Fruit fly (Drosophila melanogaster) whole organism, embryonic: Measurements from ENCODE around the gene Zasp66.

Experiments used
- Atf-2 ChIP-seq: fragments of 200-800 bp; sonication (Bioruptor generic); optimal IDR thresholded peaks from 2 replicates; lab custom pipeline; 2016; ENCODE audit warnings: missing biosample characterization, missing genetic modification characterization
- CG11723 ChIP-seq: fragments of 200-800 bp; sonication (Bioruptor generic); optimal IDR thresholded peaks from 2 replicates; lab custom pipeline; 2017; ENCODE audit warnings: missing biosample characterization, mild to moderate bottlenecking, missing genetic modification characterization
- CG12071 ChIP-seq: fragments of 200-800 bp; sonication (Bioruptor generic); optimal IDR thresholded peaks from 3 replicates; lab custom pipeline; 2018; ENCODE audit warnings: missing biosample characterization, mild to moderate bottlenecking, missing genetic modification characterization
- CG13624 ChIP-seq: fragments of 200-800 bp; sonication (Bioruptor generic); optimal IDR thresholded peaks from 2 replicates; lab custom pipeline; 2016; ENCODE audit warnings: missing biosample characterization, missing genetic modification characterization
- CG17829 ChIP-seq: fragments of 200-800 bp; optimal IDR thresholded peaks from 2 replicates; lab custom pipeline; 2019; ENCODE audit warnings: missing biosample characterization, mild to moderate bottlenecking, missing genetic modification characterization, moderate library complexity
- CG2129 ChIP-seq: fragments of 200-800 bp; sonication (Bioruptor generic); IDR thresholded peaks from 2 replicates; pipeline ENCODE4 v1.3.6; 2022; ENCODE audit warnings: missing biosample characterization, missing genetic modification characterization; ENCODE audit not compliant: partially characterized antibody
- CG34422 ChIP-seq: fragments of 200-800 bp; sonication (Bioruptor generic); IDR thresholded peaks from 3 replicates; pipeline ENCODE4 v1.3.6; 2022; ENCODE audit warnings: missing biosample characterization, missing genetic modification characterization
- CG3726 ChIP-seq: fragments of 200-800 bp; sonication (Bioruptor generic); IDR thresholded peaks from 3 replicates; pipeline ENCODE4, ENCODE4 v1.3.6; 2022; ENCODE audit warnings: missing biosample characterization, missing genetic modification characterization
- CG3847 ChIP-seq: fragments of 200-800 bp; sonication (Bioruptor generic); IDR thresholded peaks from 2 replicates; pipeline ENCODE4 v1.3.6; 2022; ENCODE audit warnings: missing biosample characterization, missing genetic modification characterization
- CG7372 ChIP-seq: fragments of 200-800 bp; sonication (Bioruptor generic); IDR thresholded peaks from 2 replicates; pipeline ENCODE4 v1.3.6; 2022; ENCODE audit warnings: missing biosample characterization, missing genetic modification characterization
- CG9817 ChIP-seq: fragments of 200-800 bp; sonication (Bioruptor generic); optimal IDR thresholded peaks from 2 replicates; lab custom pipeline; 2018; ENCODE audit warnings: missing biosample characterization, mild to moderate bottlenecking, missing genetic modification characterization, moderate library complexity
- CTCF ChIP-seq: fragments of 200-800 bp; sonication (Bioruptor generic); optimal IDR thresholded peaks from 2 replicates; lab custom pipeline; 2017; ENCODE audit warnings: missing biosample characterization, mild to moderate bottlenecking, missing genetic modification characterization, moderate library complexity
- D19B ChIP-seq: fragments of 200-800 bp; sonication (Bioruptor generic); optimal IDR thresholded peaks from 2 replicates; lab custom pipeline; 2017; ENCODE audit warnings: missing biosample characterization, mild to moderate bottlenecking, missing genetic modification characterization
- Dad ChIP-seq: fragments of 200-800 bp; sonication (Bioruptor generic); optimal IDR thresholded peaks from 3 replicates; lab custom pipeline; 2016; ENCODE audit warnings: missing biosample characterization, missing genetic modification characterization
- Dref ChIP-seq: fragments of 200-800 bp; sonication (Bioruptor generic); IDR thresholded peaks from 2 replicates; pipeline ENCODE4 v1.3.6; 2022; ENCODE audit warnings: missing biosample characterization, missing genetic modification characterization
- Hmr ChIP-seq: fragments of 200-800 bp; sonication (Bioruptor generic); optimal IDR thresholded peaks from 3 replicates; lab custom pipeline; 2017; ENCODE audit warnings: mild to moderate bottlenecking, missing biosample characterization, missing genetic modification reagents, missing genetic modification characterization
- Hsf ChIP-seq: fragments of 200-800 bp; sonication (Bioruptor generic); optimal IDR thresholded peaks from 3 replicates; lab custom pipeline; 2016; ENCODE audit warnings: missing biosample characterization, missing genetic modification characterization
- Lim3 ChIP-seq: fragments of 200-800 bp; sonication (Bioruptor generic); IDR thresholded peaks from 2 replicates; pipeline ENCODE4 v1.3.6; 2022; ENCODE audit warnings: missing biosample characterization, missing genetic modification characterization
- MBD-R2 ChIP-seq: fragments of 200-800 bp; sonication (Bioruptor generic); IDR thresholded peaks from 2 replicates; pipeline ENCODE4 v1.3.6; 2022; ENCODE audit warnings: missing biosample characterization, missing genetic modification characterization
- NC2α ChIP-seq: fragments of 200-800 bp; sonication (Bioruptor generic); optimal IDR thresholded peaks from 2 replicates; lab custom pipeline; 2016; ENCODE audit warnings: missing biosample characterization, missing genetic modification characterization
- NfI ChIP-seq: fragments of 200-800 bp; sonication (Bioruptor generic); optimal IDR thresholded peaks from 3 replicates; lab custom pipeline; 2018; ENCODE audit warnings: missing biosample characterization, mild to moderate bottlenecking, missing genetic modification characterization, moderate library complexity
- Rx ChIP-seq: fragments of 200-800 bp; sonication (Bioruptor generic); IDR thresholded peaks from 2 replicates; pipeline ENCODE4 v1.3.6; 2022; ENCODE audit warnings: missing biosample characterization, missing genetic modification characterization
- Spps ChIP-seq: fragments of 200-800 bp; sonication (Bioruptor generic); optimal IDR thresholded peaks from 2 replicates; lab custom pipeline; 2018; ENCODE audit warnings: missing biosample characterization, mild to moderate bottlenecking, missing genetic modification characterization
- Ssrp ChIP-seq: fragments of 200-800 bp; sonication (Bioruptor generic); optimal IDR thresholded peaks from 2 replicates; lab custom pipeline; 2018; ENCODE audit warnings: missing biosample characterization, mild to moderate bottlenecking, missing genetic modification characterization, moderate library complexity
- Trl ChIP-seq, 3 experiments: fragments of >200 bp in 2 of 3; fragments of 200-800 bp in 1 of 3; sonication (Bioruptor generic) in 1 of 3; optimal IDR thresholded peaks; 2 replicates in 1 of 3; 3 replicates in 2 of 3; lab custom pipeline; 2016 to 2017; ENCODE audit warnings: missing biosample characterization in 1 of 3, missing genetic modification characterization in 1 of 3
- ab ChIP-seq: fragments of 200-800 bp; sonication (Bioruptor generic); optimal IDR thresholded peaks from 2 replicates; lab custom pipeline; 2016; ENCODE audit warnings: missing biosample characterization, missing genetic modification characterization
- aop ChIP-seq: fragments of 200-800 bp; sonication (Bioruptor generic); IDR thresholded peaks from 2 replicates; pipeline ENCODE4 v1.3.6; 2022; ENCODE audit warnings: missing biosample characterization, missing genetic modification characterization
- cwo ChIP-seq: fragments of 200-800 bp; sonication (Bioruptor generic); optimal IDR thresholded peaks from 3 replicates; lab custom pipeline; 2017; ENCODE audit warnings: missing biosample characterization, missing genetic modification characterization, mild to moderate bottlenecking, moderate library complexity, missing genetic modification reagents
- dati ChIP-seq: fragments of 200-800 bp; sonication (Bioruptor generic); IDR thresholded peaks from 2 replicates; pipeline ENCODE4 v1.3.6; 2022; ENCODE audit warnings: missing biosample characterization, missing genetic modification characterization
- dmrt99B ChIP-seq: fragments of 200-800 bp; sonication (Bioruptor generic); optimal IDR thresholded peaks from 2 replicates; lab custom pipeline; 2018; ENCODE audit warnings: missing biosample characterization, mild to moderate bottlenecking, missing genetic modification characterization, moderate library complexity
- en ChIP-seq: fragments of 200-800 bp; sonication (Bioruptor generic); optimal IDR thresholded peaks from 2 replicates; lab custom pipeline; 2016; ENCODE audit warnings: missing biosample characterization, missing genetic modification characterization
- eve ChIP-seq, 2 experiments: fragments of >200 bp; optimal IDR thresholded peaks; 2 replicates each; lab custom pipeline; 2017; ENCODE audit warnings: missing biosample characterization in 2 of 2, missing genetic modification characterization in 2 of 2
- fd64A ChIP-seq: fragments of 200-800 bp; sonication (Bioruptor generic); optimal IDR thresholded peaks from 3 replicates; lab custom pipeline; 2018; ENCODE audit warnings: missing biosample characterization, mild to moderate bottlenecking, missing genetic modification characterization
- gce ChIP-seq: fragments of 200-800 bp; sonication (Bioruptor generic); IDR thresholded peaks from 3 replicates; pipeline ENCODE4 v1.3.6; 2022; ENCODE audit warnings: missing biosample characterization, missing genetic modification characterization
- gsb ChIP-seq: fragments of 200-800 bp; sonication (Bioruptor generic); IDR thresholded peaks from 2 replicates; pipeline ENCODE4 v1.3.6; 2022; ENCODE audit warnings: missing biosample characterization, missing genetic modification characterization
- hbn ChIP-seq: fragments of 200-800 bp; sonication (Bioruptor generic); IDR thresholded peaks from 2 replicates; pipeline ENCODE4 v1.3.6; 2022; ENCODE audit warnings: missing biosample characterization, missing genetic modification characterization; ENCODE audit not compliant: partially characterized antibody
- ind ChIP-seq: fragments of 200-800 bp; sonication (Bioruptor generic); optimal IDR thresholded peaks from 3 replicates; lab custom pipeline; 2016; ENCODE audit warnings: missing biosample characterization, missing genetic modification characterization
- insv ChIP-seq, 2 experiments: fragments of 200-800 bp; sonication (Bioruptor generic); optimal IDR thresholded peaks; 3 replicates each; lab custom pipeline; 2016 to 2018; ENCODE audit warnings: missing biosample characterization in 2 of 2, missing genetic modification characterization in 2 of 2
- jing ChIP-seq: fragments of 200-800 bp; sonication (Bioruptor generic); optimal IDR thresholded peaks from 2 replicates; lab custom pipeline; 2018; ENCODE audit warnings: missing biosample characterization, mild to moderate bottlenecking, missing genetic modification characterization
- sens-2 ChIP-seq: fragments of 200-800 bp; sonication (Bioruptor generic); IDR thresholded peaks from 2 replicates; pipeline ENCODE4 v1.3.6; 2022; ENCODE audit warnings: missing biosample characterization, missing genetic modification characterization
- sim ChIP-seq: fragments of 200-800 bp; sonication (Bioruptor generic); IDR thresholded peaks from 2 replicates; pipeline ENCODE4 v1.3.6; 2022; ENCODE audit warnings: missing biosample characterization, missing genetic modification characterization
- sima ChIP-seq: fragments of 200-800 bp; sonication (Bioruptor generic); optimal IDR thresholded peaks from 2 replicates; lab custom pipeline; 2016; ENCODE audit warnings: missing biosample characterization, missing genetic modification characterization
- tio ChIP-seq: fragments of 200-800 bp; sonication (Bioruptor generic); optimal IDR thresholded peaks from 2 replicates; lab custom pipeline; 2017; ENCODE audit warnings: missing biosample characterization, missing genetic modification characterization, inconsistent platforms
- trh ChIP-seq: fragments of 200-800 bp; sonication (Bioruptor generic); optimal IDR thresholded peaks from 2 replicates; lab custom pipeline; 2016; ENCODE audit warnings: missing biosample characterization, missing genetic modification characterization
- tup ChIP-seq: fragments of 200-800 bp; sonication (Bioruptor generic); optimal IDR thresholded peaks from 2 replicates; lab custom pipeline; 2016; ENCODE audit warnings: missing biosample characterization, mild to moderate bottlenecking, missing genetic modification characterization, moderate library complexity
- z ChIP-seq: fragments of 200-800 bp; sonication (Bioruptor generic); IDR thresholded peaks from 3 replicates; pipeline ENCODE4 v1.3.6; 2022; ENCODE audit warnings: missing biosample characterization, missing genetic modification characterization

The Zasp66 gene

dm6 chr3L:8628964-8629363, 4.8 kb downstream of the Zasp66 start (continued):
- TF ChIP-seq NC2α (no peak), hbn (GFP tag; lab: Robert Waterston, UW) (no peak), Lim3 (no peak), gsb (GFP tag; lab: Robert Waterston, UW) (peak; percentile 78), CG12071 (GFP tag; lab: Kevin White, UChicago) (no peak), z (GFP tag; lab: Robert Waterston, UW) (no peak), NfI (GFP tag; lab: Kevin White, UChicago) (peak; percentile 8), CG3726 (GFP tag; lab: Robert Waterston, UW) (no peak), fd64A (GFP tag; lab: Kevin White, UChicago) (no peak), gce (GFP tag; lab: Robert Waterston, UW) (peak; percentile 65; the same call in 1 of the 3 replicates), Atf-2 (GFP tag; lab: Kevin White, UChicago) (no peak), jing (no peak), Hmr (GFP tag; lab: Kevin White, UChicago) (no peak), ab (GFP tag; lab: Kevin White, UChicago) (no peak), trh (GFP tag; lab: Kevin White, UChicago) (no peak), tup (GFP tag; lab: Kevin White, UChicago) (no peak), CG17829 (tag; lab: Kevin White, UChicago) (peak; percentile 87), CG11723 (no peak), en (GFP tag; lab: Kevin White, UChicago) (no peak), sima (no peak), CG2129 (GFP tag; lab: Robert Waterston, UW) (no peak), dmrt99B (tag; lab: Kevin White, UChicago) (peak; percentile 86), dati (GFP tag; lab: Robert Waterston, UW) (no peak), sim (GFP tag; lab: Robert Waterston, UW) (no peak), Spps (peak; percentile 40), CG13624 (GFP tag; lab: Kevin White, UChicago) (no peak), CG9817 (peak; percentile 37), eve (GFP tag; optimal IDR thresholded peaks at IDR 0.05; lab: Kevin White, UChicago) (no peak), D19B (GFP tag; lab: Kevin White, UChicago) (peak; percentile 1), CG7372 (GFP tag; lab: Robert Waterston, UW) (peak; percentile 81), insv (GFP tag; optimal IDR thresholded peaks at IDR 0.05; lab: Kevin White, UChicago) (no peak), Trl (optimal IDR thresholded peaks at IDR 0.05; lab: Kevin White, UChicago) (no peak), Trl (GFP tag; optimal IDR thresholded peaks at IDR 0.05; lab: Kevin White, UChicago) (no peak), Dref (GFP tag; lab: Robert Waterston, UW) (no peak), CG3847 (GFP tag; lab: Robert Waterston, UW) (peak; percentile 32; the same call in 1 of the 2 replicates), Dad (GFP tag; lab: Kevin White, UChicago) (no peak), ind (GFP tag; lab: Kevin White, UChicago) (peak; percentile 58), tio (peak; percentile 13), cwo (GFP tag; lab: Kevin White, UChicago) (peak; percentile 37), aop (GFP tag; lab: Robert Waterston, UW) (no peak), Hsf (GFP tag; lab: Kevin White, UChicago) (no peak), Ssrp (peak; percentile 42), sens-2 (GFP tag; lab: Robert Waterston, UW) (no peak), CTCF (GFP tag; lab: Kevin White, UChicago) (no peak), MBD-R2 (GFP tag; lab: Robert Waterston, UW) (no peak), CG34422 (GFP tag; lab: Robert Waterston, UW) (peak; percentile 82), Rx (GFP tag; lab: Robert Waterston, UW) (peak; percentile 47; the same call in 1 of the 2 replicates)
